Worm (Caenorhabditis elegans): ENCODE measurements around the gene Y47D3A.13.
A peak's percentile ranks its signal among the peaks of the same experiment; 100 is the strongest.

Y47D3A.13 gene

ce11 chrIII:11244338-11244737 is 20.4 kb upstream of the Y47D3A.13 start:
- TF ChIP-seq ztf-11 (tag; optimal IDR thresholded peaks at IDR 0.05) (no peak), nhr-28 (tag; optimal IDR thresholded peaks at IDR 0.05) (no peak), M03D4.4 (tag; optimal IDR thresholded peaks at IDR 0.05) (no peak), mls-2 (tag; optimal IDR thresholded peaks at IDR 0.05) (no peak), elt-1 (tag; optimal IDR thresholded peaks at IDR 0.05; ENCODE audit: borderline replicate concordance, insufficient read depth) (no peak), unc-62 (GFP tag; optimal IDR thresholded peaks at IDR 0.05) (no peak), sptf-1 (tag; optimal IDR thresholded peaks at IDR 0.05) (no peak), nhr-12 (tag; optimal IDR thresholded peaks at IDR 0.05) (no peak), cnd-1 (tag; optimal IDR thresholded peaks at IDR 0.05) (no peak), hlh-1 (tag; optimal IDR thresholded peaks at IDR 0.05) (no peak), nhr-76 (tag; optimal IDR thresholded peaks at IDR 0.05) (no peak), snpc-4 (tag; optimal IDR thresholded peaks at IDR 0.05) (no peak)

ce11 chrIII:11243421-11243820 is 19.5 kb upstream of the Y47D3A.13 start:
- TF ChIP-seq ces-1 (GFP tag; optimal IDR thresholded peaks at IDR 0.05) (peak; percentile 55), nhr-237 (tag; optimal IDR thresholded peaks at IDR 0.05) (peak; percentile 41), lsy-2 (tag; optimal IDR thresholded peaks at IDR 0.05) (peak; percentile 7), nhr-12 (tag; optimal IDR thresholded peaks at IDR 0.05) (no peak), unc-120 (tag; optimal IDR thresholded peaks at IDR 0.05; ENCODE audit: poor library complexity, severe bottlenecking) (peak; percentile 92), lin-32 (GFP tag; optimal IDR thresholded peaks at IDR 0.05) (no peak), unc-62 (GFP tag; optimal IDR thresholded peaks at IDR 0.05) (peak; percentile 93), snpc-4 (tag; optimal IDR thresholded peaks at IDR 0.05) (no peak), hlh-1 (tag; optimal IDR thresholded peaks at IDR 0.05) (peak; percentile 58), mep-1 (tag; optimal IDR thresholded peaks at IDR 0.05) (peak; percentile 34), pha-4 (tag; optimal IDR thresholded peaks at IDR 0.05) (peak; percentile 56)

ce11 chrIII:11241583-11242187 is 17.8 kb upstream of the Y47D3A.13 start:
- TF ChIP-seq elt-3 (tag; optimal IDR thresholded peaks at IDR 0.05) (no peak), hlh-1 (tag; optimal IDR thresholded peaks at IDR 0.05) (no peak), nhr-28 (tag; optimal IDR thresholded peaks at IDR 0.05) (no peak), ham-2 (GFP tag; optimal IDR thresholded peaks at IDR 0.05) (no peak), ceh-83 (GFP tag; optimal IDR thresholded peaks at IDR 0.05) (no peak), nhr-12 (tag; optimal IDR thresholded peaks at IDR 0.05) (no peak), lin-32 (GFP tag; optimal IDR thresholded peaks at IDR 0.05) (no peak)

ce11 chrIII:11240776-11241175 is 16.9 kb upstream of the Y47D3A.13 start:
- TF ChIP-seq ceh-43 (GFP tag; optimal IDR thresholded peaks at IDR 0.05) = no peak
- no peak for TF ChIP-seq nhr-28 (tag; optimal IDR thresholded peaks at IDR 0.05)
- TF ChIP-seq nhr-2 (tag; optimal IDR thresholded peaks at IDR 0.05) = no peak
- TF ChIP-seq unc-39 (tag; optimal IDR thresholded peaks at IDR 0.05) = no peak
- no peak for TF ChIP-seq elt-3 (tag; optimal IDR thresholded peaks at IDR 0.05)
- no peak for TF ChIP-seq bed-3 (GFP tag; optimal IDR thresholded peaks at IDR 0.05)
- TF ChIP-seq sem-2 (GFP tag; optimal IDR thresholded peaks at IDR 0.05) = no peak
- TF ChIP-seq blmp-1 (tag; optimal IDR thresholded peaks at IDR 0.05) = no peak
- TF ChIP-seq drap-1 (GFP tag; optimal IDR thresholded peaks at IDR 0.05) = no peak
- no peak for TF ChIP-seq elt-1 (tag; optimal IDR thresholded peaks at IDR 0.05; ENCODE audit: borderline replicate concordance, insufficient read depth)
- no peak for TF ChIP-seq nhr-12 (tag; optimal IDR thresholded peaks at IDR 0.05)
- TF ChIP-seq ces-1 (GFP tag; optimal IDR thresholded peaks at IDR 0.05) = no peak
- no peak for TF ChIP-seq sptf-1 (tag; optimal IDR thresholded peaks at IDR 0.05)
- TF ChIP-seq nhr-237 (tag; optimal IDR thresholded peaks at IDR 0.05) = no peak
- no peak for TF ChIP-seq cnd-1 (tag; optimal IDR thresholded peaks at IDR 0.05)
- no peak for TF ChIP-seq mep-1 (tag; optimal IDR thresholded peaks at IDR 0.05)
- TF ChIP-seq pha-4 (tag; optimal IDR thresholded peaks at IDR 0.05) = no peak
- no peak for TF ChIP-seq ham-2 (GFP tag; optimal IDR thresholded peaks at IDR 0.05)
- no peak for TF ChIP-seq lsy-2 (tag; optimal IDR thresholded peaks at IDR 0.05)
- no peak for TF ChIP-seq unc-62 (GFP tag; optimal IDR thresholded peaks at IDR 0.05)

- TF ChIP-seq unc-39 (tag; optimal IDR thresholded peaks at IDR 0.05) (no peak), hlh-1 (tag; optimal IDR thresholded peaks at IDR 0.05) (no peak), ceh-43 (GFP tag; optimal IDR thresholded peaks at IDR 0.05) (no peak), nhr-76 (tag; optimal IDR thresholded peaks at IDR 0.05) (no peak), mls-2 (tag; optimal IDR thresholded peaks at IDR 0.05) (no peak), blmp-1 (tag; optimal IDR thresholded peaks at IDR 0.05) (no peak), mab-5 (tag; optimal IDR thresholded peaks at IDR 0.05) (no peak), cnd-1 (tag; optimal IDR thresholded peaks at IDR 0.05) (no peak), ceh-39 (tag; optimal IDR thresholded peaks at IDR 0.05) (no peak), nhr-237 (tag; optimal IDR thresholded peaks at IDR 0.05) (no peak), elt-1 (tag; optimal IDR thresholded peaks at IDR 0.05; ENCODE audit: borderline replicate concordance, insufficient read depth) (no peak), zip-8 (tag; optimal IDR thresholded peaks at IDR 0.05) (no peak), ces-1 (GFP tag; optimal IDR thresholded peaks at IDR 0.05) (no peak), unc-62 (GFP tag; optimal IDR thresholded peaks at IDR 0.05) (no peak), nhr-2 (tag; optimal IDR thresholded peaks at IDR 0.05) (no peak), bed-3 (GFP tag; optimal IDR thresholded peaks at IDR 0.05) (no peak), sem-2 (GFP tag; optimal IDR thresholded peaks at IDR 0.05) (no peak), unc-120 (tag; optimal IDR thresholded peaks at IDR 0.05; ENCODE audit: poor library complexity, severe bottlenecking) (no peak)
These were observed 14.9 kb upstream of the Y47D3A.13 start for ce11 chrIII:11238790-11239189.
